Worm (Caenorhabditis elegans) whole organism, dauer: ENCODE measurements around the gene B0432.14.

Source experiments
- unc-62 ChIP-seq: sonication (generic microtip); optimal IDR thresholded peaks from 2 replicates; lab custom pipeline; 2017; ENCODE audit warnings: missing biosample characterization, missing genetic modification reagents, missing genetic modification characterization

Gene B0432.14

ce11 chrII:264053-264452 is at the start of gene B0432.14:
TSS of gene B0432.14 (plus strand) at chrII:264353.
- no peak for TF ChIP-seq unc-62 (GFP tag; lab: Kevin White, UChicago)

- TF ChIP-seq unc-62 (GFP tag; lab: Kevin White, UChicago) = no peak
Observed at ce11 chrII:216598-216997, 47.6 kb upstream of the B0432.14 start, which contains the start of gene F48A11.4. TSS of gene F48A11.4 (minus strand) at chrII:216621.

- TF ChIP-seq unc-62 (GFP tag; lab: Kevin White, UChicago) = no peak
Observed at ce11 chrII:217308-217707, 46.8 kb upstream of the B0432.14 start.

- TF ChIP-seq unc-62 (GFP tag; lab: Kevin White, UChicago) = no peak
Observed at ce11 chrII:219846-220503, 44.2 kb upstream of the B0432.14 start.

- TF ChIP-seq unc-62 (GFP tag; lab: Kevin White, UChicago) = no peak
Observed at ce11 chrII:220602-221001, 43.6 kb upstream of the B0432.14 start, which contains the start of gene ubxn-3. TSS of gene ubxn-3 (minus strand) at chrII:220667.

- TF ChIP-seq unc-62 (GFP tag; lab: Kevin White, UChicago) = no peak
Observed at ce11 chrII:221212-221611, 42.9 kb upstream of the B0432.14 start.

ce11 chrII:232641-233040 is 31.5 kb upstream of the B0432.14 start, which contains the start of gene Y43H11AL.1:
TSS of gene Y43H11AL.1 (minus strand) at chrII:232741.
- TF ChIP-seq unc-62 (GFP tag; lab: Kevin White, UChicago) = no peak

- no peak for TF ChIP-seq unc-62 (GFP tag; lab: Kevin White, UChicago)
Observed at ce11 chrII:237721-238120, 26.4 kb upstream of the B0432.14 start, which contains the start of gene laat-1. TSS of gene laat-1 (minus strand) at chrII:237821.

ce11 chrII:240043-240442 is 24.1 kb upstream of the B0432.14 start:
- no peak for TF ChIP-seq unc-62 (GFP tag; lab: Kevin White, UChicago)

- TF ChIP-seq unc-62 (GFP tag; lab: Kevin White, UChicago) = no peak
Observed at ce11 chrII:247736-248135, 16.4 kb upstream of the B0432.14 start.

- TF ChIP-seq unc-62 (GFP tag; lab: Kevin White, UChicago) = no peak
Observed at ce11 chrII:255124-255523, 9.0 kb upstream of the B0432.14 start.

- no peak for TF ChIP-seq unc-62 (GFP tag; lab: Kevin White, UChicago)
Observed at ce11 chrII:257519-257918, 6.6 kb upstream of the B0432.14 start, which contains the start of gene cat-2. TSS of gene cat-2 (plus strand) at chrII:257819.

ce11 chrII:263563-263962 is 590 bp upstream of the B0432.14 start, which contains the start of gene scc-2:
TSS of gene scc-2 (minus strand) at chrII:263663.
- no peak for TF ChIP-seq unc-62 (GFP tag; lab: Kevin White, UChicago)

ce11 chrII:273872-274271 is 9.7 kb downstream of the B0432.14 start, which contains the start of gene B0432.7:
TSS of gene B0432.7 (minus strand) at chrII:273972.
- no peak for TF ChIP-seq unc-62 (GFP tag; lab: Kevin White, UChicago)

- no peak for TF ChIP-seq unc-62 (GFP tag; lab: Kevin White, UChicago)
Observed at ce11 chrII:278636-279035, 14.5 kb downstream of the B0432.14 start, which contains the start of gene B0432.8. TSS of gene B0432.8 (minus strand) at chrII:278736.

- TF ChIP-seq unc-62 (GFP tag; lab: Kevin White, UChicago) = no peak
Observed at ce11 chrII:282483-282882, 18.3 kb downstream of the B0432.14 start, which contains the start of gene trul-1. TSS of gene trul-1 (minus strand) at chrII:282583.

ce11 chrII:283594-283993 is 19.4 kb downstream of the B0432.14 start, which contains the start of gene B0432.9:
TSS of gene B0432.9 (minus strand) at chrII:283694.
- no peak for TF ChIP-seq unc-62 (GFP tag; lab: Kevin White, UChicago)
